Fruit fly (Drosophila melanogaster) whole organism, embryonic: ENCODE results near the gene Uck.

Source experiments
- Ada2b ChIP-seq: fragments of 200-800 bp; sonication (Bioruptor generic); IDR thresholded peaks from 2 replicates; pipeline ENCODE4 v1.3.6; 2022; ENCODE audit warnings: missing biosample characterization, missing genetic modification characterization
- BEAF-32 ChIP-seq: fragments of 200-800 bp; sonication (Bioruptor generic); optimal IDR thresholded peaks from 3 replicates; lab custom pipeline; 2017; ENCODE audit warnings: missing biosample characterization, missing genetic modification characterization, mild to moderate bottlenecking, moderate library complexity, missing genetic modification reagents
- BtbVII ChIP-seq: fragments of 200-800 bp; sonication (Bioruptor generic); optimal IDR thresholded peaks from 3 replicates; lab custom pipeline; 2017; ENCODE audit warnings: missing biosample characterization, mild to moderate bottlenecking, missing genetic modification characterization
- CG10209 ChIP-seq: fragments of 200-800 bp; sonication (Bioruptor generic); optimal IDR thresholded peaks from 3 replicates; lab custom pipeline; 2017; ENCODE audit warnings: missing biosample characterization, mild to moderate bottlenecking, missing genetic modification characterization, missing genetic modification reagents
- CG10959 ChIP-seq: fragments of 200-800 bp; sonication (Bioruptor generic); IDR thresholded peaks from 2 replicates; pipeline ENCODE4 v1.3.6; 2022; ENCODE audit warnings: missing biosample characterization, missing genetic modification characterization
- CG12744 ChIP-seq: fragments of 200-800 bp; sonication (Bioruptor generic); optimal IDR thresholded peaks from 2 replicates; lab custom pipeline; 2016; ENCODE audit warnings: missing biosample characterization, missing genetic modification characterization
- CG14860 ChIP-seq: fragments of 200-800 bp; sonication (Bioruptor generic); IDR thresholded peaks from 3 replicates; pipeline ENCODE4 v1.3.6; 2022; ENCODE audit warnings: missing biosample characterization, missing genetic modification characterization; ENCODE audit not compliant: partially characterized antibody
- CG14965 ChIP-seq: fragments of 200-800 bp; sonication (Bioruptor generic); optimal IDR thresholded peaks from 2 replicates; lab custom pipeline; 2016; ENCODE audit warnings: missing biosample characterization, missing genetic modification characterization, borderline replicate concordance
- CG1529 ChIP-seq: fragments of 200-800 bp; sonication (Bioruptor generic); optimal IDR thresholded peaks from 3 replicates; lab custom pipeline; 2018; ENCODE audit warnings: missing biosample characterization, missing genetic modification characterization
- CG15514 ChIP-seq: fragments of 200-800 bp; sonication (Bioruptor generic); optimal IDR thresholded peaks from 3 replicates; lab custom pipeline; 2017; ENCODE audit warnings: missing biosample characterization, missing genetic modification characterization, mild to moderate bottlenecking, moderate library complexity, missing genetic modification reagents
- CG16813 ChIP-seq: fragments of 200-800 bp; sonication (Bioruptor generic); IDR thresholded peaks from 3 replicates; pipeline ENCODE4 v1.3.6; 2022; ENCODE audit warnings: missing biosample characterization, missing genetic modification characterization; ENCODE audit not compliant: partially characterized antibody
- CG16863 ChIP-seq: fragments of 200-800 bp; sonication (Bioruptor generic); optimal IDR thresholded peaks from 3 replicates; lab custom pipeline; 2016; ENCODE audit warnings: missing biosample characterization, missing genetic modification characterization
- CG17186 ChIP-seq: fragments of 200-800 bp; sonication (Bioruptor generic); optimal IDR thresholded peaks from 3 replicates; lab custom pipeline; 2017; ENCODE audit warnings: missing biosample characterization, missing genetic modification reagents, missing genetic modification characterization
- CG17361 ChIP-seq: fragments of 200-800 bp; sonication (Bioruptor generic); IDR thresholded peaks from 3 replicates; pipeline ENCODE4 v1.3.6; 2022; ENCODE audit warnings: missing biosample characterization, missing genetic modification characterization
- CG17802 ChIP-seq: fragments of 200-800 bp; sonication (Bioruptor generic); optimal IDR thresholded peaks from 2 replicates; lab custom pipeline; 2018; ENCODE audit warnings: missing biosample characterization, mild to moderate bottlenecking, missing genetic modification characterization, moderate library complexity
- CG18599 ChIP-seq: fragments of 200-800 bp; sonication (Bioruptor generic); optimal IDR thresholded peaks from 3 replicates; lab custom pipeline; 2017; ENCODE audit warnings: missing biosample characterization, missing genetic modification characterization, mild to moderate bottlenecking, moderate library complexity, missing genetic modification reagents
- CG32767 ChIP-seq: fragments of 200-800 bp; sonication (Bioruptor generic); IDR thresholded peaks from 2 replicates; pipeline ENCODE4 v1.3.6; 2022; ENCODE audit warnings: missing biosample characterization, missing genetic modification characterization
- CG3847 ChIP-seq: fragments of 200-800 bp; sonication (Bioruptor generic); IDR thresholded peaks from 2 replicates; pipeline ENCODE4 v1.3.6; 2022; ENCODE audit warnings: missing biosample characterization, missing genetic modification characterization
- CG4617 ChIP-seq: fragments of 200-800 bp; sonication (Bioruptor generic); optimal IDR thresholded peaks from 3 replicates; lab custom pipeline; 2016; ENCODE audit warnings: missing biosample characterization, missing genetic modification characterization, borderline replicate concordance
- CG5180 ChIP-seq: fragments of 200-800 bp; sonication (Bioruptor generic); optimal IDR thresholded peaks from 3 replicates; lab custom pipeline; 2017; ENCODE audit warnings: missing biosample characterization, missing genetic modification characterization, mild to moderate bottlenecking, moderate library complexity, missing genetic modification reagents
- CG5245 ChIP-seq: fragments of 200-800 bp; sonication (Bioruptor generic); optimal IDR thresholded peaks from 3 replicates; lab custom pipeline; 2016; ENCODE audit warnings: missing biosample characterization, missing genetic modification characterization
- CG7357 ChIP-seq: fragments of 200-800 bp; sonication (Bioruptor generic); IDR thresholded peaks from 3 replicates; pipeline ENCODE4 v1.3.6; 2022; ENCODE audit warnings: missing biosample characterization, missing genetic modification characterization
- CG7839 ChIP-seq: fragments of 200-800 bp; sonication (Bioruptor generic); optimal IDR thresholded peaks from 3 replicates; lab custom pipeline; 2018; ENCODE audit warnings: missing biosample characterization, mild to moderate bottlenecking, missing genetic modification characterization, moderate library complexity
- CG9609 ChIP-seq: fragments of 200-800 bp; sonication (Bioruptor generic); optimal IDR thresholded peaks from 3 replicates; lab custom pipeline; 2016; ENCODE audit warnings: missing biosample characterization, missing genetic modification characterization
- CG9797 ChIP-seq: fragments of 200-800 bp; sonication (Bioruptor generic); optimal IDR thresholded peaks from 3 replicates; lab custom pipeline; 2018; ENCODE audit warnings: missing biosample characterization, mild to moderate bottlenecking, missing genetic modification characterization
- CTCF ChIP-seq: fragments of 200-800 bp; sonication (Bioruptor generic); optimal IDR thresholded peaks from 2 replicates; lab custom pipeline; 2017; ENCODE audit warnings: missing biosample characterization, mild to moderate bottlenecking, missing genetic modification characterization, moderate library complexity
- Dll ChIP-seq: fragments of 200-800 bp; sonication (Bioruptor generic); IDR thresholded peaks from 4 replicates; pipeline ENCODE4 v1.3.6; 2022; ENCODE audit warnings: missing biosample characterization, missing genetic modification characterization; ENCODE audit not compliant: partially characterized antibody
- E2f2 ChIP-seq: fragments of 200-800 bp; sonication (Bioruptor generic); IDR thresholded peaks from 2 replicates; pipeline ENCODE4 v1.3.6; 2022; ENCODE audit warnings: missing biosample characterization, missing genetic modification characterization
- Hand ChIP-seq: fragments of 200-800 bp; sonication (Bioruptor generic); optimal IDR thresholded peaks from 2 replicates; lab custom pipeline; 2017; ENCODE audit warnings: mild to moderate bottlenecking, missing biosample characterization, missing genetic modification reagents, missing genetic modification characterization
- Hr78 ChIP-seq, 2 experiments: fragments of 200-800 bp in 1 of 2; fragments of >200 bp in 1 of 2; sonication (Bioruptor generic) in 1 of 2; optimal IDR thresholded peaks; 2 replicates each; lab custom pipeline; 2017 to 2019; ENCODE audit warnings: missing biosample characterization in 2 of 2, missing genetic modification characterization in 2 of 2, mild to moderate bottlenecking in 1 of 2, moderate library complexity in 1 of 2
- Lhr ChIP-seq: fragments of 200-800 bp; sonication (Bioruptor generic); optimal IDR thresholded peaks from 3 replicates; lab custom pipeline; 2017; ENCODE audit warnings: mild to moderate bottlenecking, missing biosample characterization, missing genetic modification reagents, missing genetic modification characterization
- MTF-1 ChIP-seq: fragments of 200-800 bp; sonication (Bioruptor generic); optimal IDR thresholded peaks from 2 replicates; lab custom pipeline; 2018; ENCODE audit warnings: missing biosample characterization, mild to moderate bottlenecking, missing genetic modification characterization, borderline replicate concordance
- Mad ChIP-seq: fragments of 200-800 bp; sonication (Bioruptor generic); optimal IDR thresholded peaks from 2 replicates; lab custom pipeline; 2016; ENCODE audit warnings: missing biosample characterization, missing genetic modification characterization
- NFAT ChIP-seq: fragments of 200-800 bp; sonication (Bioruptor generic); IDR thresholded peaks from 2 replicates; pipeline ENCODE4 v1.3.6; 2022; ENCODE audit warnings: missing biosample characterization, missing genetic modification characterization
- Nf-YA ChIP-seq: fragments of 200-800 bp; sonication (Bioruptor generic); IDR thresholded peaks from 2 replicates; pipeline ENCODE4 v1.3.6; 2022; ENCODE audit warnings: missing biosample characterization, missing genetic modification characterization
- NfI ChIP-seq: fragments of 200-800 bp; sonication (Bioruptor generic); optimal IDR thresholded peaks from 3 replicates; lab custom pipeline; 2018; ENCODE audit warnings: missing biosample characterization, mild to moderate bottlenecking, missing genetic modification characterization, moderate library complexity
- Sry-β ChIP-seq: fragments of 200-800 bp; sonication (Bioruptor generic); optimal IDR thresholded peaks from 2 replicates; lab custom pipeline; 2018; ENCODE audit warnings: missing biosample characterization, mild to moderate bottlenecking, missing genetic modification characterization, moderate library complexity
- ato ChIP-seq: fragments of 200-800 bp; sonication (Bioruptor generic); IDR thresholded peaks from 2 replicates; pipeline ENCODE4 v1.3.6; 2022; ENCODE audit warnings: missing biosample characterization, missing genetic modification characterization; ENCODE audit not compliant: partially characterized antibody
- cad ChIP-seq: fragments of >200 bp; optimal IDR thresholded peaks from 2 replicates; lab custom pipeline; 2017; ENCODE audit warnings: missing biosample characterization, missing genetic modification characterization
- dm ChIP-seq: fragments of 200-800 bp; sonication (Bioruptor generic); optimal IDR thresholded peaks from 3 replicates; lab custom pipeline; 2016; ENCODE audit warnings: missing biosample characterization, missing genetic modification characterization
- esg ChIP-seq: fragments of 200-800 bp; sonication (Bioruptor generic); conservative IDR thresholded peaks from 2 replicates; pipeline ENCODE4 v1.3.6; 2022; ENCODE audit warnings: missing biosample characterization, missing genetic modification characterization
- knrl ChIP-seq: fragments of 200-800 bp; sonication (Bioruptor generic); IDR thresholded peaks from 3 replicates; pipeline ENCODE4 v1.3.6; 2022; ENCODE audit warnings: missing biosample characterization, missing genetic modification characterization; ENCODE audit not compliant: partially characterized antibody
- lola ChIP-seq, 3 experiments: fragments of >200 bp in 2 of 3; fragments of 200-800 bp in 1 of 3; sonication (Bioruptor generic) in 1 of 3; optimal IDR thresholded peaks; 2 replicates each; lab custom pipeline; 2017 to 2019; ENCODE audit warnings: missing biosample characterization in 3 of 3, missing genetic modification characterization in 3 of 3, mild to moderate bottlenecking in 1 of 3, moderate library complexity in 1 of 3
- peb ChIP-seq: fragments of 200-800 bp; sonication (Bioruptor generic); IDR thresholded peaks from 2 replicates; pipeline ENCODE4 v1.3.6; 2022; ENCODE audit warnings: missing biosample characterization, missing genetic modification characterization
- pho ChIP-seq: fragments of 200-800 bp; sonication (Bioruptor generic); optimal IDR thresholded peaks from 2 replicates; lab custom pipeline; 2016; ENCODE audit warnings: missing biosample characterization, missing genetic modification characterization
- pita ChIP-seq: fragments of 200-800 bp; sonication (Bioruptor generic); optimal IDR thresholded peaks from 2 replicates; lab custom pipeline; 2017; ENCODE audit warnings: missing biosample characterization, mild to moderate bottlenecking, missing genetic modification characterization
- psq ChIP-seq: fragments of 200-800 bp; sonication (Bioruptor generic); optimal IDR thresholded peaks from 2 replicates; lab custom pipeline; 2017; ENCODE audit warnings: missing biosample characterization, missing genetic modification characterization
- salm ChIP-seq: fragments of 200-800 bp; sonication (Bioruptor generic); optimal IDR thresholded peaks from 2 replicates; lab custom pipeline; 2018; ENCODE audit warnings: missing biosample characterization, mild to moderate bottlenecking, missing genetic modification characterization
- tio ChIP-seq: fragments of 200-800 bp; sonication (Bioruptor generic); optimal IDR thresholded peaks from 2 replicates; lab custom pipeline; 2017; ENCODE audit warnings: missing biosample characterization, missing genetic modification characterization, inconsistent platforms
- wek ChIP-seq: fragments of 200-800 bp; sonication (Bioruptor generic); optimal IDR thresholded peaks from 3 replicates; lab custom pipeline; 2018; ENCODE audit warnings: missing biosample characterization, mild to moderate bottlenecking, missing genetic modification characterization, moderate library complexity

Gene Uck

dm6 chr3R:24252494-24252893, 37.5 kb upstream of the Uck start, which contains the start of gene beta-PheRS (continued):
- TF ChIP-seq CG5180 (no peak), psq (no peak), CG15514 (no peak), CG9797 (GFP tag; lab: Kevin White, UChicago) (peak; percentile 93), salm (tag; lab: Kevin White, UChicago) (no peak), pho (peak; percentile 58), CG14965 (no peak), CG10959 (GFP tag; lab: Robert Waterston, UW) (peak; percentile 47; the same call in 1 of the 2 replicates), wek (GFP tag; lab: Kevin White, UChicago) (peak; percentile 23), Ada2b (peak; percentile 52), CG17361 (GFP tag; lab: Robert Waterston, UW) (no peak), cad (GFP tag; lab: Kevin White, UChicago) (no peak), E2f2 (peak; percentile 56; the same call in 1 of the 2 replicates), Hr78 (GFP tag; optimal IDR thresholded peaks at IDR 0.05; lab: Kevin White, UChicago) (no peak), ato (GFP tag; lab: Robert Waterston, UW) (peak; percentile 90), Nf-YA (GFP tag; lab: Robert Waterston, UW) (peak; percentile 34; the same call in 1 of the 2 replicates), peb (no peak), Dll (GFP tag; lab: Robert Waterston, UW) (peak; percentile 88), BtbVII (no peak), CG3847 (GFP tag; lab: Robert Waterston, UW) (peak; percentile 85), BEAF-32 (peak; percentile 95), CG1529 (no peak), dm (GFP tag; lab: Kevin White, UChicago) (peak; percentile 78), CG17802 (peak; percentile 95), CG32767 (GFP tag; lab: Robert Waterston, UW) (no peak), tio (GFP tag; lab: Kevin White, UChicago) (no peak), esg (GFP tag; lab: Robert Waterston, UW) (0 out of 2 replicates have a peak, but pooled peaks have one; percentile 29), knrl (GFP tag; lab: Robert Waterston, UW) (peak; percentile 92), CTCF (GFP tag; lab: Kevin White, UChicago) (no peak), Hand (GFP tag; lab: Kevin White, UChicago) (no peak), CG12744 (GFP tag; lab: Kevin White, UChicago) (no peak), Lhr (GFP tag; lab: Kevin White, UChicago) (peak; percentile 91), CG4617 (peak; percentile 90), CG5245 (GFP tag; lab: Kevin White, UChicago) (no peak), CG17186 (GFP tag; lab: Kevin White, UChicago) (peak; percentile 53), CG7357 (GFP tag; lab: Robert Waterston, UW) (peak; percentile 99), CG9609 (GFP tag; lab: Kevin White, UChicago) (peak; percentile 3), NFAT (GFP tag; lab: Robert Waterston, UW) (peak; percentile 77), CG14860 (peak; percentile 80), CG10209 (no peak), MTF-1 (GFP tag; lab: Kevin White, UChicago) (no peak), CG16863 (GFP tag; lab: Kevin White, UChicago) (peak; percentile 13), Sry-β (GFP tag; lab: Kevin White, UChicago) (peak; percentile 70), lola (GFP tag; optimal IDR thresholded peaks at IDR 0.05; lab: Kevin White, UChicago) (peak in 1 of 3 experiments; percentile 7), CG7839 (tag; lab: Kevin White, UChicago) (no peak), CG18599 (GFP tag; lab: Kevin White, UChicago) (no peak), NfI (GFP tag; lab: Kevin White, UChicago) (peak; percentile 58), pita (GFP tag; lab: Kevin White, UChicago) (no peak), Mad (GFP tag; lab: Kevin White, UChicago) (peak; percentile 68), CG16813 (GFP tag; lab: Robert Waterston, UW) (peak; percentile 93)
